Worm (Caenorhabditis elegans) whole organism, L4 larva: ENCODE data around the gene flor-1.

Experiments
- fkh-10 ChIP-seq: fragments of 150-350 bp; optimal IDR thresholded peaks from 2 replicates; lab custom pipeline; 2014; ENCODE audit warnings: missing biosample characterization, missing genetic modification reagents, missing genetic modification characterization
- mdl-1 ChIP-seq, 2 experiments: fragments of 150-350 bp in 1 of 2; sonication (generic microtip) in 1 of 2; optimal IDR thresholded peaks; 2 replicates each; lab custom pipeline; 2014 to 2017; ENCODE audit warnings: missing biosample characterization in 2 of 2, missing genetic modification characterization in 2 of 2
- mxl-3 ChIP-seq: fragments of 200-800 bp; sonication (Bioruptor generic); optimal IDR thresholded peaks from 2 replicates; lab custom pipeline; 2018; ENCODE audit warnings: mild to moderate bottlenecking, missing genetic modification characterization, missing compliant biosample characterization
- nhr-11 ChIP-seq: fragments of 150-350 bp; optimal IDR thresholded peaks from 2 replicates; lab custom pipeline; 2014; ENCODE audit warnings: missing biosample characterization, missing genetic modification characterization
- nhr-76 ChIP-seq: fragments of 150-350 bp; optimal IDR thresholded peaks from 2 replicates; lab custom pipeline; 2014; ENCODE audit warnings: missing biosample characterization, missing genetic modification characterization

DNA sequence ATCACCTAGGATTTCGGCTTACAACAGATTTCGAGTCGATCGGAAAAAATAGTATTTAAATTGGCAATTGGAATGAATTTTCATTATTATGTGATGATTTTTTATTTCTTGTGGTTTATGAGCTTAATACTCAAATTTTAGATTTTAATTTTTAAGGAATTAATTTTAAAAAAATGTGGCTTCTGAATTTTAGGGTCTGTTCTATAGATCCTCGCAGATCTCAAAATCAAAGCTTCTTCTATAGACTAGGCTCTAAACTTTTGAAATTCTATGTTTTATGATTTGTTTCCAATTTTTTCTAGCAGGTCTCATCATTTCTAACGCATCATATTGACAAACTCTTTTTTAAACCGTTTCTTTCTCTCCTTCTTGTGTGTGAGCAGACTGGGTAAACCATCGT, 26.8 kb downstream of the flor-1 start, which contains the start of gene txt-12:
- TF ChIP-seq mdl-1 (tag; optimal IDR thresholded peaks at IDR 0.05; lab: Kevin White, UChicago): no peak
- TF ChIP-seq nhr-11 (tag; lab: Kevin White, UChicago): no peak
- no peak for TF ChIP-seq nhr-76 (tag; lab: Kevin White, UChicago)
- TF ChIP-seq fkh-10 (GFP tag; lab: Kevin White, UChicago): no peak
- TF ChIP-seq mxl-3 (GFP tag; lab: Kevin White, UChicago): no peak
